Fruit fly (Drosophila melanogaster) whole organism, wandering third instar larva: ENCODE results near the gene CG34307.

Source experiments
- Abd-B ChIP-seq: fragments of >200 bp; optimal IDR thresholded peaks from 2 replicates; lab custom pipeline; 2017; ENCODE audit warnings: missing biosample characterization, missing genetic modification characterization
- CG32264 ChIP-seq: fragments of 200-800 bp; sonication (Bioruptor generic); optimal IDR thresholded peaks from 2 replicates; lab custom pipeline; 2016; ENCODE audit warnings: missing biosample characterization, missing genetic modification characterization
- CrebA ChIP-seq: fragments of 200-800 bp; sonication (Bioruptor generic); optimal IDR thresholded peaks from 2 replicates; lab custom pipeline; 2016; ENCODE audit warnings: missing biosample characterization, mild to moderate bottlenecking, missing genetic modification characterization, borderline replicate concordance
- Dfd ChIP-seq: fragments of >200 bp; optimal IDR thresholded peaks from 2 replicates; lab custom pipeline; 2017; ENCODE audit warnings: missing biosample characterization, missing genetic modification characterization
- Dif ChIP-seq: fragments of 200-275, 200-300 bp; sonication (Bioruptor generic); optimal IDR thresholded peaks from 2 replicates; lab custom pipeline; 2018; ENCODE audit warnings: missing biosample characterization, missing genetic modification characterization; ENCODE audit not compliant: partially characterized antibody
- HLH106 ChIP-seq: fragments of 200-800 bp; optimal IDR thresholded peaks from 3 replicates; lab custom pipeline; 2019; ENCODE audit warnings: missing biosample characterization, mild to moderate bottlenecking, missing genetic modification characterization, moderate library complexity
- Hnf4 ChIP-seq: fragments of 200-800 bp; sonication (Bioruptor generic); optimal IDR thresholded peaks from 2 replicates; lab custom pipeline; 2016; ENCODE audit warnings: missing biosample characterization, mild to moderate bottlenecking, missing genetic modification characterization
- Hr78 ChIP-seq: fragments of >200 bp; optimal IDR thresholded peaks from 2 replicates; lab custom pipeline; 2017; ENCODE audit warnings: missing biosample characterization, missing genetic modification characterization
- Hr83 ChIP-seq: fragments of 200-300 bp; sonication (Bioruptor generic); optimal IDR thresholded peaks from 2 replicates; lab custom pipeline; 2016; ENCODE audit warnings: missing biosample characterization, mild to moderate bottlenecking, missing genetic modification characterization, moderate library complexity; ENCODE audit not compliant: poor library complexity, severe bottlenecking
- Jra ChIP-seq: sonication (Bioruptor generic); optimal IDR thresholded peaks from 2 replicates; lab custom pipeline; 2016; ENCODE audit warnings: missing biosample characterization, missing genetic modification characterization
- Mio ChIP-seq: sonication (Bioruptor generic); optimal IDR thresholded peaks from 2 replicates; lab custom pipeline; 2016; ENCODE audit warnings: missing biosample characterization, missing genetic modification characterization
- Myc ChIP-seq: fragments of >200 bp; optimal IDR thresholded peaks from 2 replicates; lab custom pipeline; 2017
- N ChIP-seq: fragments of >200 bp; optimal IDR thresholded peaks from 2 replicates; lab custom pipeline; 2018; ENCODE audit warnings: missing biosample characterization, missing external identifiers, missing genetic modification characterization
- OdsH ChIP-seq: fragments of 200-800 bp; sonication (Bioruptor generic); optimal IDR thresholded peaks from 2 replicates; lab custom pipeline; 2016; ENCODE audit warnings: missing biosample characterization, mild to moderate bottlenecking, missing genetic modification characterization
- Rel ChIP-seq, 2 experiments: fragments of 200-800 bp; sonication (Bioruptor generic) in 1 of 2; optimal IDR thresholded peaks; 2 replicates in 1 of 2; 3 replicates in 1 of 2; lab custom pipeline; 2016 to 2019; ENCODE audit warnings: mild to moderate bottlenecking in 2 of 2, missing biosample characterization in 2 of 2, missing genetic modification characterization in 2 of 2, moderate library complexity in 1 of 2
- Sp1 ChIP-seq: fragments of 200-800 bp; sonication (Bioruptor generic); optimal IDR thresholded peaks from 3 replicates; lab custom pipeline; 2019; ENCODE audit warnings: missing biosample characterization, mild to moderate bottlenecking, missing genetic modification characterization, moderate library complexity
- Vsx2 ChIP-seq: fragments of 200-300, 225-300 bp; sonication (Bioruptor generic); optimal IDR thresholded peaks from 2 replicates; lab custom pipeline; 2018; ENCODE audit warnings: missing biosample characterization, missing genetic modification characterization; ENCODE audit not compliant: partially characterized antibody
- br ChIP-seq: fragments of 200-800 bp; sonication (Bioruptor generic); optimal IDR thresholded peaks from 2 replicates; lab custom pipeline; 2016; ENCODE audit warnings: missing biosample characterization, missing genetic modification characterization
- dl ChIP-seq, 2 experiments: fragments of 175-275, 200-275 bp in 1 of 2; fragments of 200-275 bp in 1 of 2; sonication (Bioruptor generic); optimal IDR thresholded peaks; lab custom pipeline; 2018; ENCODE audit warnings: mild to moderate bottlenecking in 2 of 2, missing biosample characterization in 2 of 2, missing genetic modification characterization in 2 of 2, moderate library complexity in 2 of 2; ENCODE audit not compliant: partially characterized antibody in 2 of 2, insufficient read depth in 1 of 2
- dmrt93B ChIP-seq: fragments of 200-800 bp; sonication (Bioruptor generic); optimal IDR thresholded peaks from 2 replicates; lab custom pipeline; 2018; ENCODE audit warnings: missing biosample characterization, mild to moderate bottlenecking, missing genetic modification characterization
- dsf ChIP-seq: sonication (Bioruptor generic); optimal IDR thresholded peaks from 2 replicates; lab custom pipeline; 2016; ENCODE audit warnings: missing biosample characterization, missing genetic modification characterization, borderline replicate concordance
- ey ChIP-seq: fragments of 200-800 bp; sonication (Bioruptor generic); optimal IDR thresholded peaks from 2 replicates; lab custom pipeline; 2016; ENCODE audit warnings: missing biosample characterization, missing genetic modification characterization
- foxo ChIP-seq, 2 experiments: fragments of 200-800 bp; sonication (Bioruptor generic); optimal IDR thresholded peaks; 2 replicates in 1 of 2; 3 replicates in 1 of 2; lab custom pipeline; 2016 to 2017; ENCODE audit warnings: missing biosample characterization in 2 of 2, missing genetic modification characterization in 2 of 2
- fru ChIP-seq: fragments of 200-800 bp; sonication (Bioruptor generic); optimal IDR thresholded peaks from 3 replicates; lab custom pipeline; 2016; ENCODE audit warnings: missing biosample characterization, mild to moderate bottlenecking, missing genetic modification characterization
- h ChIP-seq: fragments of 200-800 bp; sonication (Bioruptor generic); optimal IDR thresholded peaks from 3 replicates; lab custom pipeline; 2016; ENCODE audit warnings: missing biosample characterization, mild to moderate bottlenecking, missing genetic modification characterization
- jim ChIP-seq: fragments of 175-275, 200-325 bp; sonication (Bioruptor generic); optimal IDR thresholded peaks from 2 replicates; lab custom pipeline; 2016; ENCODE audit warnings: missing biosample characterization, mild to moderate bottlenecking, missing genetic modification characterization
- pan ChIP-seq: fragments of >200 bp; optimal IDR thresholded peaks from 2 replicates; lab custom pipeline; 2017
- psq ChIP-seq: fragments of 200-800 bp; sonication (Bioruptor generic); optimal IDR thresholded peaks from 3 replicates; lab custom pipeline; 2017; ENCODE audit warnings: missing biosample characterization, mild to moderate bottlenecking, missing genetic modification characterization, moderate library complexity
- rgr ChIP-seq: fragments of 200-800 bp; sonication (Bioruptor generic); optimal IDR thresholded peaks from 3 replicates; lab custom pipeline; 2016; ENCODE audit warnings: missing biosample characterization, mild to moderate bottlenecking, missing genetic modification characterization
- sage ChIP-seq: fragments of 200-800 bp; sonication (Bioruptor generic); optimal IDR thresholded peaks from 2 replicates; lab custom pipeline; 2016; ENCODE audit warnings: missing biosample characterization, mild to moderate bottlenecking, missing genetic modification characterization
- sv ChIP-seq: fragments of 200-800 bp; sonication (Bioruptor generic); optimal IDR thresholded peaks from 3 replicates; lab custom pipeline; 2016; ENCODE audit warnings: missing biosample characterization, missing genetic modification characterization
- tai ChIP-seq: sonication (Bioruptor generic); optimal IDR thresholded peaks from 2 replicates; lab custom pipeline; 2016; ENCODE audit warnings: missing biosample characterization, missing genetic modification characterization
- woc ChIP-seq: sonication (Bioruptor generic); optimal IDR thresholded peaks from 2 replicates; lab custom pipeline; 2016; ENCODE audit warnings: missing biosample characterization, mild to moderate bottlenecking, missing genetic modification characterization

The CG34307 gene

dm6 chr3R:11897282-11897681 lies at the start of gene CG34307:
Gene CG34307 (plus strand): TSS chr3R:11897582.
- no peak for TF ChIP-seq dmrt93B (GFP tag; lab: Kevin White, UChicago)
- TF ChIP-seq jim (GFP tag; lab: Kevin White, UChicago): no peak
- TF ChIP-seq Myc (lab: Kevin White, UChicago): no peak
- no peak for TF ChIP-seq Dif
- no peak for TF ChIP-seq Jra (GFP tag; lab: Kevin White, UChicago)
- no peak for TF ChIP-seq Dfd (GFP tag; lab: Kevin White, UChicago)
- TF ChIP-seq dsf: no peak
- TF ChIP-seq HLH106 (tag; lab: Kevin White, UChicago): no peak
- no peak for TF ChIP-seq Hr83
- TF ChIP-seq Vsx2 (GFP tag; lab: Kevin White, UChicago): no peak
- TF ChIP-seq CG32264 (GFP tag; lab: Kevin White, UChicago): no peak
- no peak for TF ChIP-seq dl (GFP tag; optimal IDR thresholded peaks at IDR 0.05; lab: Kevin White, UChicago; ENCODE audit: insufficient read depth in 1 of 2, partially characterized antibody in 2 of 2)
- TF ChIP-seq CrebA (GFP tag; lab: Kevin White, UChicago): no peak

- TF ChIP-seq dsf (no peak), br (peak; percentile 26), h (GFP tag; lab: Kevin White, UChicago) (peak; percentile 71), CrebA (GFP tag; lab: Kevin White, UChicago) (no peak), Hnf4 (GFP tag; lab: Kevin White, UChicago) (peak; percentile 43), fru (peak; percentile 68), Vsx2 (GFP tag; lab: Kevin White, UChicago) (no peak), woc (GFP tag; lab: Kevin White, UChicago) (peak; percentile 11), tai (peak; percentile 6), OdsH (GFP tag; lab: Kevin White, UChicago) (peak; percentile 36), foxo (GFP tag; optimal IDR thresholded peaks at IDR 0.05; lab: Kevin White, UChicago) (peak in 1 of 2 experiments; percentile 67), psq (peak; percentile 36), CG32264 (GFP tag; lab: Kevin White, UChicago) (peak; percentile 0), N (GFP tag; lab: Kevin White, UChicago) (no peak), ey (peak; percentile 67), Sp1 (peak; percentile 32), dmrt93B (GFP tag; lab: Kevin White, UChicago) (peak; percentile 29), rgr (GFP tag; lab: Kevin White, UChicago) (peak; percentile 49), HLH106 (tag; lab: Kevin White, UChicago) (peak; percentile 46), sv (GFP tag; lab: Kevin White, UChicago) (peak; percentile 75)
Measured at dm6 chr3R:11849378-11850249, 47.8 kb upstream of the CG34307 start.

dm6 chr3R:11850917-11851897 lies 46.2 kb upstream of the CG34307 start:
- peak; percentile 5 for TF ChIP-seq OdsH (GFP tag; lab: Kevin White, UChicago)
- TF ChIP-seq ey: peak; percentile 48
- TF ChIP-seq Hr78 (GFP tag; lab: Kevin White, UChicago): no peak
- no peak for TF ChIP-seq CrebA (GFP tag; lab: Kevin White, UChicago)
- no peak for TF ChIP-seq Dfd (GFP tag; lab: Kevin White, UChicago)
- TF ChIP-seq woc (GFP tag; lab: Kevin White, UChicago): peak; percentile 21
- no peak for TF ChIP-seq Jra (GFP tag; lab: Kevin White, UChicago)
- peak; percentile 15 for TF ChIP-seq br
- TF ChIP-seq N (GFP tag; lab: Kevin White, UChicago): no peak
- TF ChIP-seq sage: no peak
- no peak for TF ChIP-seq Rel (GFP tag; optimal IDR thresholded peaks at IDR 0.05; lab: Kevin White, UChicago)
- no peak for TF ChIP-seq Rel (tag; optimal IDR thresholded peaks at IDR 0.05; lab: Kevin White, UChicago)
- TF ChIP-seq Mio (GFP tag; lab: Kevin White, UChicago): no peak
- TF ChIP-seq dmrt93B (GFP tag; lab: Kevin White, UChicago): no peak
- peak; percentile 52 for TF ChIP-seq sv (GFP tag; lab: Kevin White, UChicago)
- TF ChIP-seq Sp1: peak; percentile 37
- TF ChIP-seq rgr (GFP tag; lab: Kevin White, UChicago): peak; percentile 10
- no peak for TF ChIP-seq tai
- peak; percentile 43 for TF ChIP-seq HLH106 (tag; lab: Kevin White, UChicago)
- peak; percentile 33 for TF ChIP-seq psq
- peak in 1 of 2 experiments; percentile 33 for TF ChIP-seq foxo (GFP tag; optimal IDR thresholded peaks at IDR 0.05; lab: Kevin White, UChicago)
- no peak for TF ChIP-seq jim (GFP tag; lab: Kevin White, UChicago)
- no peak for TF ChIP-seq Abd-B (GFP tag; lab: Kevin White, UChicago)
- TF ChIP-seq h (GFP tag; lab: Kevin White, UChicago): peak; percentile 51
- no peak for TF ChIP-seq Vsx2 (GFP tag; lab: Kevin White, UChicago)
- TF ChIP-seq pan (lab: Kevin White, UChicago): no peak
- no peak for TF ChIP-seq CG32264 (GFP tag; lab: Kevin White, UChicago)
- TF ChIP-seq fru: peak; percentile 37
